Worm (Caenorhabditis elegans) whole organism, L3 larva: ENCODE data around the gene timp-1.

Experiments used
- fkh-10 ChIP-seq: sonication (generic microtip); optimal IDR thresholded peaks from 2 replicates; lab custom pipeline; 2017; ENCODE audit warnings: missing biosample characterization, missing genetic modification reagents, missing genetic modification characterization
- nhr-76 ChIP-seq: fragments of 150-350 bp; sonication (generic microtip); optimal IDR thresholded peaks from 5 replicates; lab custom pipeline; 2014; ENCODE audit warnings: missing biosample characterization, missing genetic modification characterization

- TF ChIP-seq nhr-76 (tag; lab: Kevin White, UChicago): no peak
- TF ChIP-seq fkh-10 (GFP tag; lab: Kevin White, UChicago): no peak
These were observed 31.3 kb downstream of the timp-1 start, which contains the start of gene rol-3 for ce11 chrV:8238290-8238689.
